Worm (Caenorhabditis elegans) whole organism, L4/young adult: ENCODE data around the gene B0252.1.
"Not testable (repeated sequence)": the region's sequence is repeated elsewhere in the genome, so short reads cannot be mapped to it uniquely, and the experiment has no call there.

Experiments used
- W03F9.2 ChIP-seq: fragments of 150-350 bp; optimal IDR thresholded peaks from 2 replicates; lab custom pipeline; 2014; ENCODE audit warnings: missing biosample characterization, missing genetic modification characterization
- dao-5 ChIP-seq: sonication (generic microtip); optimal IDR thresholded peaks from 2 replicates; lab custom pipeline; 2016; ENCODE audit warnings: missing genotype, missing genetic modification characterization, moderate library complexity, missing compliant biosample characterization
- him-1 ChIP-seq: sonication (generic microtip); optimal IDR thresholded peaks from 2 replicates; lab custom pipeline; 2016; ENCODE audit warnings: missing genotype, missing genetic modification reagents, missing genetic modification characterization, missing compliant biosample characterization

B0252.1 gene

DNA sequence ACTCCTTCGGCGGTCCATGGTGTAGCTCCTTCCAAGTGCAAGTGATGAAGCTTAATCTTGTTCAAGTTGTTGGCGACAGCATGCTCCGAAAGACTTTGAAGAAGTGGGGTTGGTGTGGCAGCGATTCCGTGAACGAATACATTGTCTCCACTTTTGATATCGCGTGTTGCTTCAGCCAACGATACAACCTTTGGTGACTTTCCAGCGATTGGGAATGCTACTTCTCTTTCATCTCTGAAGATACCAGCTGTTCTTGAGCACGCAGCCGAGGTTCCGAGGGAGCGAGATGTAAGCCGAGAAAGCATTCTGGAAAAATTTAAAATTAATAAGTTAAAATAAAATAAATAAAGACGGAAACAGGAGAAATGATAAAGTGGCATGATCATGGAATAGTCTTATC, 29.4 kb upstream of the B0252.1 start, which contains the start of gene acer-1:
Gene acer-1, minus strand, starts transcription at position 306 of the 400 bp plus-strand sequence.
- TF ChIP-seq W03F9.2 (tag; lab: Kevin White, UChicago) (no peak), dao-5 (tag; lab: Kevin White, UChicago) (no peak), him-1 (tag; lab: Kevin White, UChicago) (no peak)

- TF ChIP-seq him-1 (tag; lab: Kevin White, UChicago) = no peak
- no peak for TF ChIP-seq W03F9.2 (tag; lab: Kevin White, UChicago)
- TF ChIP-seq dao-5 (tag; lab: Kevin White, UChicago) = no peak
These were observed 28.3 kb upstream of the B0252.1 start for ce11 chrII:6891176-6891575.

DNA sequence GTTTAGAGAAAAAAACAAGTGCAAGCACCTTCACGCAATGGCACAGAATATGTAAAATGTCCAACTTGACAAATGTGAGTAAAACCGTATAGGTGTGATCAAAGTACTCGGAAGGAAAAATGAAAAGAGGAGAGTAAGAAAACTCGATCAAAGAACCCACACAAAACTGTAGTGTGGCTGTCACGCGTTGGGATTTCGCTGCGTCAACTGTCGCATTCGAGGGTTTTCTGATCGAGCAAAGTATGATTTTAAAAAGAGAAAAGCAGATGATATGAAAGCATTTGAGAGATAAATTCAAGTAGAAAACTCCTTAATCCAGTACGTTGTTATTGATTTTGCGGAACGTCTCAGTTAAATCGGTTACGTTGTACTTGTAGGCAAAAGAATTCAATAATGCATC, 27.6 kb upstream of the B0252.1 start:
- TF ChIP-seq dao-5 (tag; lab: Kevin White, UChicago) = no peak
- no peak for TF ChIP-seq him-1 (tag; lab: Kevin White, UChicago)
- no peak for TF ChIP-seq W03F9.2 (tag; lab: Kevin White, UChicago)

ce11 chrII:6893589-6894245, 25.8 kb upstream of the B0252.1 start, which contains the start of gene adal-1:
Gene adal-1 (minus strand): TSS chrII:6893639.
- TF ChIP-seq dao-5 (tag; lab: Kevin White, UChicago) = no peak
- no peak for TF ChIP-seq him-1 (tag; lab: Kevin White, UChicago)
- TF ChIP-seq W03F9.2 (tag; lab: Kevin White, UChicago) = no peak

- no peak for TF ChIP-seq dao-5 (tag; lab: Kevin White, UChicago)
- no peak for TF ChIP-seq him-1 (tag; lab: Kevin White, UChicago)
- TF ChIP-seq W03F9.2 (tag; lab: Kevin White, UChicago) = no peak
These were observed 22.0 kb upstream of the B0252.1 start, which contains the start of gene C44B7.11 for ce11 chrII:6897507-6897906. Gene C44B7.11 (minus strand): TSS chrII:6897540.

DNA sequence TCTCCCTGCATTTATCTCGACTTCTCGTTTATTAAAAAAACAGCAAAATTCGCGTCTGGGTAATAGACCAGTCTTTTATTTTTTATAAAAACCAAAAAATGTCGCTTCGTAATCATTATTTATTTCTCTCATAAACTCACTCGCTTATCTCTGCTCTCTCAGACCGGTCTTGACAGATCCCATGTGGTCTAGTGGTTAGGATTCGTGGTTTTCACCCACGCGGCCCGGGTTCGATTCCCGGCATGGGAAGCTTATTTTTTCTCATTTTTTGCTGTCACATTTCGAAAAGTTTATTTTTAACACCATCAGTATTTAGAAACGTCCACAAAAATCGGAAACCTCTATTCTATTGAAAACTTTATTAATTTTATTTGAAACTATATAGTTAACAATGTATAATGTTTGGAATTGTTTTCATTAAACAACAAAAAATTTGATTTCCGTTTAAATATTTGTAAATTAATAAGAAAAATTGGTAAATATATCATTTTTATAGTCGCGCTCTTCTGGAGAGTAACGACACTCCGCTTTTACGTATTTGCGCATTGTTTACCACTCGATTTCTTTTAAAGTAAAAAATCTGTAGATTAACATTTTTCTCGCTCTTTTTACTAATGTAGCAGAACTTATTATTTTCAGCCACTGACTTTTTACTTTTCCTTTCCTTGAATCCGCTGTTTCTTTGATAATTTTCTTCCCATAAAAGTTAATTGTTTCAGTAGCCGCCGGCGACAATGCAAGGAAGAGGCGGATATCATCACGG, 21.3 kb upstream of the B0252.1 start, which contains the start of gene hrpl-1:
Gene hrpl-1, plus strand, starts transcription at position 713 of the 763 bp plus-strand sequence.
- no peak for TF ChIP-seq him-1 (tag; lab: Kevin White, UChicago)
- no peak for TF ChIP-seq dao-5 (tag; lab: Kevin White, UChicago)
- TF ChIP-seq W03F9.2 (tag; lab: Kevin White, UChicago) = no peak

- no peak for TF ChIP-seq W03F9.2 (tag; lab: Kevin White, UChicago)
These were observed 18.8 kb upstream of the B0252.1 start for ce11 chrII:6900708-6901107.

DNA sequence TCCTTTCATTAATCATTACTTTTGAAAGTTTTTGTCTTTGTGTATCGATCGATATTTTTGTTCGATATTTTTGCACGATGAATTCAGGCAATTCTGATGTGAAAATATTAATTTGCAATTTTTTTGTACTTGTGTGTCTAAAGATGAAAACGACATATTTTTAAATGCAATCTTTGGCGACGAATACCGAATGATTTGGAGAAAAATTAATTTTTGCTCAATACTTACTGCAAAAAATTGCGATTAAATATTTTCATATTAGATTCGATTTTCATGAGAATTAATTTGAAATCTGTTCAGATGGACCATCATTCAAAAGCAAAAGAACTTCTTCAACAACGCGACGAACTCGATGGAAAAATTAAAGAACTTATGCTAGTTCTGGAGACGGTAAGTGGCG, 17.7 kb upstream of the B0252.1 start, which contains the start of gene psmd-9:
Gene psmd-9, plus strand, starts transcription at position 301 of the 400 bp plus-strand sequence.
- TF ChIP-seq him-1 (tag; lab: Kevin White, UChicago) (no peak), W03F9.2 (tag; lab: Kevin White, UChicago) (no peak), dao-5 (tag; lab: Kevin White, UChicago) (no peak)

- TF ChIP-seq dao-5, W03F9.2, him-1 (tag; lab: Kevin White, UChicago): not testable (repeated sequence)
These were observed 11.8 kb upstream of the B0252.1 start, which contains the start of gene B0252.3 for ce11 chrII:6907657-6908056. Gene B0252.3 (minus strand): TSS chrII:6907757.

- no peak for TF ChIP-seq him-1 (tag; lab: Kevin White, UChicago)
These were observed 10.8 kb upstream of the B0252.1 start for ce11 chrII:6908689-6909088.

ce11 chrII:6909568-6910122, 9.8 kb upstream of the B0252.1 start, which contains the start of gene asm-1:
Gene asm-1 (plus strand): TSS chrII:6910072.
- TF ChIP-seq him-1 (tag; lab: Kevin White, UChicago) (no peak), dao-5 (tag; lab: Kevin White, UChicago) (no peak), W03F9.2 (tag; lab: Kevin White, UChicago) (no peak)

- TF ChIP-seq him-1 (tag; lab: Kevin White, UChicago) (peak; percentile 42), dao-5 (tag; lab: Kevin White, UChicago) (no peak), W03F9.2 (tag; lab: Kevin White, UChicago) (peak; percentile 15)
These were observed 6.2 kb upstream of the B0252.1 start, which contains the start of gene cyn-10 for ce11 chrII:6913309-6913708. Gene cyn-10 (minus strand): TSS chrII:6913365.

DNA sequence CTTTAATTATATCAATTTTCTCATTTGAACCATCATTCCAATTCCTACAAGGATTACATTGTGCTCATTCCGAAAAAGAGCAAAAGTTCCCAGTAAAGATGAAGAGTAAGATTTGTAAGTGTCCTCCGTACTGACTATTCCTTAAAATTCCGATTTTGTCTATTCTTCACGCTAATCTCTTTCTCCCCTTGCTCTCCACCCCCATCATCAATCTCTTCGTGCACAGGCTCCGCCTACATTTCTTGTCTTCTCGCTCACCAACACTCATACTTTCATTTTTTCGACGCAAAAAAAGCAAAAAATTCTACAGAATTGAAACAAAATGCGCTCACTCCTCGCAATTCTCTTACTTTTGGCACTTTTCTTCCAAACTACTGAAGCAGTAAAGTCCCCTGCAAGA, 3.6 kb upstream of the B0252.1 start, which contains the start of gene B0252.8:
Gene B0252.8, plus strand, starts transcription at position 292 of the 400 bp plus-strand sequence.
- TF ChIP-seq dao-5 (tag; lab: Kevin White, UChicago) = no peak
- no peak for TF ChIP-seq W03F9.2 (tag; lab: Kevin White, UChicago)
- no peak for TF ChIP-seq him-1 (tag; lab: Kevin White, UChicago)
